Fruit fly (Drosophila melanogaster): ENCODE results near the gene hook.

The hook gene

DNA sequence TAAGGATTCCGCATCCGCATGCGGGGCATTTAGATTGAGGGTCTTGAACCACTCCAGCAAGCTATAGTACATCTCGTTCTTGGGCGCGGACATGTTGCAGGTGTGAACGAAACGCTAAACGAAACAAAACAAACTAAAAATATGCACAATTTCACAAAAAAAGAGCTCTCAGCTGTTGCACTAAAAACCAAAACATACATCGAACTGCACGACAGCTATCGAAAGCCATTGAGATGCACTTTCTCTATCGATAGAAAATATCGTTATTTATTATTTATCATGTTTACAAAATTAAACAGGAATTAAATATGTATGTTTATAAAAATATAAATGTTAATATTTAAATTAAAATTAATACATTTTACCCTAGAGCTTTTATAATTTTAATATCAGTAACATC, at the start of gene hook:
hook (minus strand) TSS at position 211 of the 400 bp plus-strand sequence.
- TF ChIP-seq noc (tag; optimal IDR thresholded peaks at IDR 0.05), result no peak

DNA sequence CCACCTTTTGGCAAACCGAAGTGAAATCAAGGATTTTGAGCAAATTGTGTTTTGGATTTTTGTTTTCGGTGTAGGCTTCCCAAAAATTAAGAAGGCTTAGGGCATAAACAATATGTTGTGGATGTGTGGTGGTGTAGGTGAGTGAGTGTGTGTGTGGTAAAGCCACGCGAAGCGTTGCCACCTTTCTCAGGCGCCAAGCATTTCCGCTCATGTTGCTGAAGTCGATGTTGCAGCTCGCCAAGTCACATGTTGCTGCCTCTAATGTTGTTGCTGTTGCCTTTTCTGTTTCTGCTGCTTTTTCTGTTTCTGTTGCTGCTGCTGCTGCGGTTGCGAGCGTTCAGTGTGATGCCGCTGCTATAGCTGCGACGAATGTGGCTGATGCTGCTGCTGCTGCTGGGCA, 46.4 kb upstream of the hook start:
- no peak for TF ChIP-seq noc (tag; optimal IDR thresholded peaks at IDR 0.05)

DNA sequence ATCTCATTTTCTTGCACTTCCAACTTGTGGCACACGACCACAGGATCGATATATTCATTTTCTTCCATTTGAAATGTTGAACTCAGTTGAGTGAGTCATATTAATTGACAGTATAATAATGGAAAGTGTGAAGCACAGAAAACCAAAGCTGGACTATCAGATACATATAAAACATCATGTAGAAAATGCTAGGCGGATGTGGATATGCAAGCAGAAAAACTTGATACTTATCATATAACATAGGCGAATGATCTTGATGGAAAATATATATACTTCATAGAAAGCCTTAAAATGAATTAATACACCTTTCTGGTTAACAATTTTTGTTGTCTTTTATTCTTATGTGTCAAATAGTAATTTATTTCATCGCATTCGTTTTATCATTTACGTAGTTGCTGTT, 45.6 kb upstream of the hook start, which contains the start of gene CG10700:
CG10700 (minus strand) TSS at position 101 of the 400 bp plus-strand sequence.
- TF ChIP-seq noc (tag; optimal IDR thresholded peaks at IDR 0.05), result no peak

DNA sequence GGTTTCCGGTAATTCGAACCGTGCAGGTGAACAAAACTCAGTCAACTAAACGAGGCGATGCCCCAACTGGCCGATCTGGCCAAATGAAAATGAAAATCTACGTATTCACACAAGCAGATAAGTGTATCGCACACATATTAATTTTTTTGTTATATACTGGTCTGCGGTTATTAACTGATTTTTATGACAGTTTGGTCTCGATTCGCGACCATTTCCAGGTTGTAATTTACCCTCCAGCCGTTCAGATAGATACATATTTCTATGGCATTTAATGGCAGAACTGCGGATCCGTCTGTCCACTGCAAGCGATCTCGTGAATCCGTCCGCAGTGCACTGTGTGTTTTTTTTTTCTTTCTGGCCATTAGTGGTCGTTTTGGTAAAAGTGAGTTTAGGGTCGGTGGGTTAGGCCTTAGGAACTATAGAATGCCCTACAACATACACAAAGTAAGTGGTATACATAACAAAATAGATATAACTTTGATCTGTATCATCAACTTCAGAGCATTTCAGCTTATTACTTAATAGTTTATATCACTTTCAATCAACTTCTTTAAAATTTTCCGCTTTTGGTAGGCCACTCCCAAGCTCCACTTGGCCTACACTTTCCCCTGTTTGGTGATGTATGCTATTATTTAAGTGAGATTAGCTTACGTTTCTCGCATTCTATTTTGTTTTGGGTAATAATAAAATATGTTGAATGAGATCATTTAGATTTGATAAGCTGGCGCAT, 41.0 kb upstream of the hook start, which contains the start of gene CG17572:
CG17572 (minus strand) TSS at position 51 of the 730 bp plus-strand sequence.
- TF ChIP-seq noc (tag; optimal IDR thresholded peaks at IDR 0.05), result no peak

DNA sequence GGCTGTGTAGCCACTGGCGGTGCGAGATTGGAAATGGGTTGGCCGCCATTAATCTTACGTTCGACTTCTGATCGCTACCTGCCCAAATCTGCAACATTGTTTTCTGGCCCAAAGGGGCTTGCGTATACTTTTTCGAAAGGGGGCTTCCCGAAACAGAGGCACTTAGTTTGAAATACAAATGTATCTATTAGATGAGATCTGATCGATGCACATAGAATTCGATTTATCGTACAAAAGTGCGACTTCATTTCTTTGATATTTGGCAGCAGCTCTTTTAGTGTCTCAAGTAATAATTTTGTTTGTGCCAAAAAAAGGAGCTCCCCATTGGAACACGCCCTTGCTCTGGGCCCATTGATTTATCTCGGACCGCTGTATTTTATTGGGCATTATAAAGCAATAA, 38.4 kb upstream of the hook start:
- TF ChIP-seq noc (tag; optimal IDR thresholded peaks at IDR 0.05), result no peak

DNA sequence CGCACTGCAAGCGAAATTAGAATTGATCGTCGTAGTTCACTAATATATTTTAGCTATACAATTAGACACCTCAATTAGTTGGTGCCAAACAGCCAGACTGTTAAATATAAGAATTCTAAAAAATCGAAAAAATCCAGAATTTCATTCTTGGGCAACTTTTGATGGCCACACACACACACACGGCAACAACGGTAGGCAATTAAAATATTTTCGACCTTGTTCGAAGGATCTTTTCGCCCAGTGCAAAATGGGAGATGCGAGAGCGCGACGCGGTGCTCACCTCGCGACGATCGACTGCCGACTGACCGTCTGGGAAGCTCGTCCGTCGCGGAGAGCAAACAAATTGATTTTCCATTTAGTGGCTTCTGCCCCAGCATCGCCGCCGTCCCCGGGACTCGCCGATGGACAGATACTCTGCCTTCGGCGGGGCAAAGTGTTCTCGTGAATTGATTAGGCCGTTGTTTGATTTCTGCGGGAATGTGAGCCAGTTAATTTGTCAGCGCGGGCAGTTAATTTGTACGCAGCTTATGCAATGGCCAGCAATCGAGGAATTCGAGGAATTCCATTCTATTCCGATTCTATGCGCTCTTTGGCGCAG, 36.3 kb upstream of the hook start, which contains the start of gene CG10702:
CG10702 (minus strand) TSS at position 304 of the 598 bp plus-strand sequence.
- no peak for TF ChIP-seq noc (tag; optimal IDR thresholded peaks at IDR 0.05)

DNA sequence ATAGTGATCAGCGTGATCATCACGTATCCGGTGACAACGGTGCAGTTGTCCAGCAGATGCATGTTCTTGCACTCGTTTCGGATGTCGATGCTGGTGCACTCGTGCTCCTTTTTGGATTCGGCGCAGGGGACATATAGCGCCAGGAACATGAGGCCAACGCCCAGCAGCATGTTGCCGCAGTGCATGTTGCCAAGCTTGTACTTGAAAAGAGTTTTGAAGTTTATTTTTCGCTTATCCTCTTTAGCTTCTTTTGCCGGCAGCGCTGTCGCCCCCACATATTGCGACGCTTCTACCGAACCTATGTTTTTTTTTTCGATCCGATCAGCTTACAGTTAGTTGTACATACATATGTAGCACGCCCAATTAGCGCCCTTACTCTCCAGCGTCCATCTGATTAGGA, 35.1 kb upstream of the hook start:
- no peak for TF ChIP-seq noc (tag; optimal IDR thresholded peaks at IDR 0.05)

DNA sequence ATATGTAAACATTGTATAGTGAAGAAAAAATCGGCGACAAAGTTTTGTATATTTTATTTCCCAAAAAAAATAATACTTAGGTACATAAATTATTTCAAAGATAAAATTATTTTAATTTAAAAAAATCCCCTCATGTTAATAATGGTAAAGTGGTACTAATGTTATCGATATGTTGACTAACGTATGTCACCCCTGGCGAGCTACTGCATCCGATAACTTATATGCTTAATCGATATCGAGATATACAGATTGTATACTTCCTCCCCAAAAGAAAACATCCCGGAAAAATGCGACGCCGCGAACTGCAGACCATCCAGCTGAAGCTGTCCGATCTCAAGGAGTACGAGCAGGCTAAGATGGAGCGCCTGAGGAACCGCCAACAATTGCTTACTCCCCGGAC, 31.4 kb upstream of the hook start, which contains the start of gene CG17343:
CG17343 (plus strand) TSS at position 224 of the 400 bp plus-strand sequence.
- TF ChIP-seq noc (tag; optimal IDR thresholded peaks at IDR 0.05), result no peak

DNA sequence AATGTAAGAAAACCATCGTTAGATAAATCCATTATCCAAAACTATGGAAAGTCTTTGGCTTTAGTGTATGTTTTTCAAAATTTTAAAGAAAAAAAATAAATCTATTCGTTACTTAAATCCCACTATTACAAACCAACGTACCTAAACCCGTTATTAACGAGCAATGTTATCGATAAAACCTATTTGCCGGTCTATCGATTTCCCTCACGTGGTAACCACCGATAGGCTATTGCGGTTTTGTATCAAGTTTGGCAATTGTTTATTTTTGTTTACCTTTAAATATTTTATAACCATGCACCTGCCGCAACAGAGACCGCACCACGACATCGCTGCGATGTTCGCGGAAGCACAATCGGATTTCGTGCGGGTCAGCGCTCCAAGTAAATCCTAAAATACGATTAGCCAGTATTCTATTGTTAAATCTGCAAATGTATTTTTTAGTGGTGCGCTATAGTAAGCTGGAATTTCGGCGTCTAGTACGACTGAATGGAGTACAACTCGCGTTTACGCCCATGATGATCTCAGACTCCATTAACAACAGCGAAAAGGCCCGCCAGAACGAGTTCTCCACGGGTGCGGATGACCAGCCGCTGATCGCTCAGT, 29.9 kb upstream of the hook start, which contains the start of gene Dus4:
Dus4 (plus strand) TSS at position 206 of the 603 bp plus-strand sequence.
- no peak for TF ChIP-seq noc (tag; optimal IDR thresholded peaks at IDR 0.05)

DNA sequence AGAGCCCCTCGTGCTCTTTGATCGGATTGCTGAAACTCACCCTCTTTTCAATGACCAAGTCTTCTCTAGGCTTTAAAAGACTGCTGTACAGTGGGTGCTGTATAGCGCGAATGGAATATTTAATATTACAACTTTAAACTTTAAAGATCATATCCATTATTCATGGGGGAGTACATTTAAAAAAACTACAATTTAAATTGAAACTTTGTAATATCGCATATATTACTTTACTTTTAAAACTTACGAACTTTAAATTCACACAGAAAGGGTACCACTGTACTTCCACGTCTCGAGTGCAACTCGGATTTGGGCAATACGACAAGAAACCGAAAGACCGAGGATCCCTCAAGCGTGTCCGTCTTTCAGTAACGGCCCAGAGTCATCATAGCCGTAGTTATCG, 25.6 kb upstream of the hook start, which contains the start of gene Phlpp:
Phlpp (plus strand) TSS at position 214 of the 400 bp plus-strand sequence.
- no peak for TF ChIP-seq noc (tag; optimal IDR thresholded peaks at IDR 0.05)

DNA sequence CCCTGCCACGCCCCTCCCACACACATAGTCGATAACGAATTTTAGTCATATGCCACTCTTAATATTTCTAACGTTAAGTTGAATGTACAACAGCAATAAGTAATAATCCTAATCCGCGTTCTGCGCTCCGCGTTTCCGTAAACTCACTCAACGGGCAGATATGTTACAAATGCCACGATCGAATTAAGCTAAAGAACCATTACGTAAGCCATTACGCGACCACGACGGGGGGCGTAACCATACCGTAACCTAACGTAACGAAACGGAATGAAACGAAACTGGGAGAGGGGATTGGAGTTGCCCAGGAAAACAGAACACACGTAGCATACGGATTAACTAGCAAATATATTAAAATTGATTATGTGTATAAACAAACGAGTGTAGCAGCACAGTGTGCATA, 24.5 kb upstream of the hook start:
- no peak for TF ChIP-seq noc (tag; optimal IDR thresholded peaks at IDR 0.05)

DNA sequence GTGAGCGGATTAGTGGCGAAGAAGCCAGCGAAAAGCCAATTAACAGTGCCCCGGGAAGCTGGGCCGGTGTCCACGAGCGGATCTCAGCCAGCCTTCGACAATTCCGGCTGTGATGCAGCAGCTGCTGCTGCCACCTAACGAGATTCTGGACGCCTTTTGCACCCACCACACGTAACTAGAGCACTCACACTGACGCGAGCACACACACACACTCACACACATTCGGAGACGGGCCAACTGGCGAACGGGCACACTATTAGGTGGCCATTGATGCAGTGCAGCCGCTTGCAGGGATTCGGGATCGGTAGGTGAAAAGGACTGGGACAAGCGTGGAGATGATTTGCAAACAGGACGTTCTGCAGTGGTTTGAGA, 21.2 kb upstream of the hook start:
- no peak for TF ChIP-seq noc (tag; optimal IDR thresholded peaks at IDR 0.05)

DNA sequence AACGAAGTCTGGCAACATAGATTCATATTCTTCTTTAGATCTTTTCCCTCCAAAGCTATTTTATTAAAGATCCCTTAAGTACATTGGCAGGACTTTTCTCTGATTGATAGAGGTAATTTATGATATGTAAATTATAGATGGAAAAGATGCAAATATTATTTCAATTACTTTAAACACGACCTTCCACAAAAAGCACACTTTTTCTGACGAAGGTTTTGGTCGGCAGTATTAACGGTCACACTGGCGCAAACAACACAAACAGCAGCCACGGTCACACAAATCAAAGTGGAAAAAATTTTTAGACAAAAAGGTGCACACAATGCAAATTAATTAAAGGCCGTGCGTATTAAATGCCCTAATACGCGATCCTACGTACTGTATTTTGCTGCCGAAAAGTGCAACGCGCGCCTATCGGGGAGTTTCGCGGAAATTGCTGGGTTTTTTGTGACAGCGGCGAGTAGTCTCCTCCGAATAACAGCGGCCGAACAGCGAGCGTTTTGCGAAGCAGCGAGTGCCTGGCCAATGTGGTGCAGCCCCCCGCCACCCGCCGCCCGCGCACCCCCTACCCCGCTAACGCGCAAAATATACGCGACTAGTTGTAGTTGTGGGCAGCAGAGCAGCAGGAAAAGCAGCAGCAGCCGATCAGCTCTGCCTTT, 20.7 kb upstream of the hook start, which contains the start of gene CG10492:
CG10492 (plus strand) TSS at position 219 of the 656 bp plus-strand sequence.
- no peak for TF ChIP-seq noc (tag; optimal IDR thresholded peaks at IDR 0.05)

DNA sequence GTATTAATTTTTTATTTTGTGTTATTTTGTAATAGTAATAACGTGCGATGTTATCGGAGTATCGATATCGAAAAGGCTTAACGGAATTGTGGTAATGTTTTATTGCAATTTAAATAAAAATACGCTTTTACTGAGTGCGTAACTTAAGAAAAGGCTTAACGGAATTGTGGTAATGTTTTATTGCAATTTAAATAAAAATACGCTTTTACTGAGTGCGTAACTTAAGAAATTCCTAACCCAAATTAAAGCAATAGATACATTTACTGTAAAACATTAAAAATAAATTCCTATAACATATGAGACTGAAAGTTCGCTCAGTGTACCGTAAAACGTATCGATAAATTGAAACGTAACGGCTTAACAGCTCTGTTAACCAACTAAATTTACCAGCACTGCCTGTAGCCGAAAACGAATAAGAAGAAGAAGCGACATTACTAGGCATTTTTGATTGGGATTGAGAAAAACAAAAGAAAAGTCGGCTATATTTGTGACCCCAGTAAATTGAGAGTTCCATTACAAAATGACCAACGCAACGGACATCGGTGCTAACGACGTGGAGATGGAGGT, 18.3 kb upstream of the hook start, which contains the start of gene Rpn3:
Rpn3 (plus strand) TSS at position 257 of the 567 bp plus-strand sequence.
- peak; percentile 60 for TF ChIP-seq noc (tag; optimal IDR thresholded peaks at IDR 0.05)

DNA sequence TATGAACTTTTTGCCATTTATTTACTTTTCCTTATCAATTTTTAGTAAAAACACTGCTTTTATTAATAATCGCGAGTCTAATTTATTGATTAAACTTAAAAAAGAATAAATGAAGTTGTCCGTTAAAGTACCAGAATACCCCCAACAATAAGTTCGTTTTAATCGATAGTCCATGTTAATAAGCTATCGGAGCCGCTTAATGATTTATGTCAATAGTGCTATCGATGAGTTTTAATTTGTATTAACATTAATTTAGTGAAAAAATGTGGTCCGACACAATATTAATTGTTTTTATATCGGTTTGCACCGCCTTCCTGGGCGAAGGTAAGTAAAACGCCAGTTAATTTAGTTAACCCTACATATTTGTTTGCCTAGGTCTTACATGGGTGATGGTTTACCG, 15.6 kb upstream of the hook start, which contains the start of gene CG10470:
CG10470 (plus strand) TSS at position 165 of the 400 bp plus-strand sequence.
- TF ChIP-seq noc (tag; optimal IDR thresholded peaks at IDR 0.05), result no peak

Measured in whole organism, larva.